Worm (Caenorhabditis elegans) whole organism, L4/young adult: Measurements from ENCODE around the gene K08D8.4.

Experiments used
- W03F9.2 ChIP-seq: fragments of 150-350 bp; optimal IDR thresholded peaks from 2 replicates; lab custom pipeline; 2014; ENCODE audit warnings: missing biosample characterization, missing genetic modification characterization
- dao-5 ChIP-seq: sonication (generic microtip); optimal IDR thresholded peaks from 2 replicates; lab custom pipeline; 2016; ENCODE audit warnings: missing genotype, missing genetic modification characterization, moderate library complexity, missing compliant biosample characterization
- him-1 ChIP-seq: sonication (generic microtip); optimal IDR thresholded peaks from 2 replicates; lab custom pipeline; 2016; ENCODE audit warnings: missing genotype, missing genetic modification reagents, missing genetic modification characterization, missing compliant biosample characterization

DNA sequence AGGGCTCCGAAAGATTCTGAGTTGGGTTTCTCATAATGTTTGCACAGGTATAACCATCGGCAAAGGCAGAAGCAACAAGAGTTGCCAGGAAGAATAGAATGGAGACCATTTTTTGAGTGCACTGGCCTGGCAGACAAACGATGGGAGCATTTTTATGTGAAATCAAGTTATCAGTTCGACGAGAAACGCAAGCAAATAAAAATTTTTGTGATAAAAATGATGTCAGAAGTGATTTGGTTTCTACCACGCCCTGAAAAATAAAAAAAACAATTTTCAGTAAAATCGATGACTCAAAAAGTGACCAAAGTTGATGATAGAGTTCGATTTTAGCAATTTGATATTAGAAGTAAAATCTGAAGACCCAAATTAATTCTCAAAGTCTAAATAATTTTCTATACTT is at the start of gene K08D8.4:
- no peak for TF ChIP-seq W03F9.2
- no peak for TF ChIP-seq him-1 (tag; lab: Kevin White, UChicago)
- no peak for TF ChIP-seq dao-5 (tag; lab: Kevin White, UChicago)
